Fruit fly (Drosophila melanogaster): ENCODE results near the gene Spn.

Gene Spn

DNA sequence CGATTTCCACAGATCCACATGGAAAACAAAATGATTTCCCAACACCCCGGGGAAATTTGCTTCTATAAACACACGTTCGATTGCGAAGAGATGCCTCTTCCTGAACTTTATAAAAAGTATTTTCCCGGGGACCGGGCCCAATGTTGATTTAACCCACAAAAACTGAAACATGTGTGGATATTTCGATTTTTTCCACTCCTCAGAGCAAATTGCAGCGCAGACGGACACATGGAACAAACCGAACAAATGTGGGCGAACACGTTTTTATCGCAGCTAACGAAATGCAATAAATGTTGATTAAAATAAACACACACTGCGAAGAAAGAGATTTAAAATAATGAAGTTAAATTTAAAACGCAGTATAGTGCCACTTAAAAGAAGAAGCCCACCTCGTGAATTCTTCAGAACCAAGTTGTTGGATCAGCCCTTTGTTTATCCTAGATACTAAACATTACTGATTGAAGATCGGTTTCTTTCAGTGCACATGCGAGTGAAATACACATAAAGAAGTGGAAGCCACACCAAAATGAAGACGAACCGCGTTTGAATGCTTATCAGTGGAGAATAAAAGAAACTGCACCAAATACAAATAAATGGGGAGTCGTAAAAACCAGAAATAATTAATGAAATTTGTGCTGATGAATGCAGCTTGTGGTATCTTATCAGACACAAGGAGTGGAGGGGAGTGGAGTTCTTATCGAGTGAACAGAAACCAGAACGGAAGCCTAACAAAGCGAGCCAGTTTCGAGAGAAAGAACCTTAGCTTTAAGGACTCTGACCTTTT lies 28.9 kb upstream of the Spn start (continued):
- TF ChIP-seq gce (GFP tag; IDR thresholded peaks at IDR 0.05) (peak; percentile 76), vnd (GFP tag; IDR thresholded peaks at IDR 0.05; ENCODE audit: partially characterized antibody) (no peak), CG17612 (GFP tag; IDR thresholded peaks at IDR 0.05) (no peak), NK7.1 (GFP tag; optimal IDR thresholded peaks at IDR 0.05) (peak; percentile 42), CG2678 (tag; optimal IDR thresholded peaks at IDR 0.05) (peak; percentile 86), Atf-2 (GFP tag; optimal IDR thresholded peaks at IDR 0.05) (peak; percentile 76), gro (GFP tag; optimal IDR thresholded peaks at IDR 0.05) (peak; percentile 1), crc (GFP tag; optimal IDR thresholded peaks at IDR 0.05) (peak; percentile 52), insv (GFP tag; optimal IDR thresholded peaks at IDR 0.05) (no peak), slou (GFP tag; optimal IDR thresholded peaks at IDR 0.05) (no peak), CG8944 (GFP tag; optimal IDR thresholded peaks at IDR 0.05) (peak; percentile 77), gsb (GFP tag; IDR thresholded peaks at IDR 0.05) (no peak), Usf (GFP tag; optimal IDR thresholded peaks at IDR 0.05) (no peak), CG12769 (tag; optimal IDR thresholded peaks at IDR 0.05) (peak; percentile 43), Bdp1 (GFP tag; optimal IDR thresholded peaks at IDR 0.05) (peak; percentile 17), Doc3 (GFP tag; IDR thresholded peaks at IDR 0.05; ENCODE audit: partially characterized antibody) (0 out of 3 replicates have a peak, but pooled peaks have one; percentile 24), E2f2 (GFP tag; IDR thresholded peaks at IDR 0.05) (peak; percentile 59; the same call in 1 of the 2 replicates), zfh1 (GFP tag; IDR thresholded peaks at IDR 0.05) (peak; percentile 93), chinmo (GFP tag; IDR thresholded peaks at IDR 0.05; ENCODE audit: partially characterized antibody) (no peak), CG2120 (GFP tag; optimal IDR thresholded peaks at IDR 0.05) (peak; percentile 8), peb (GFP tag; IDR thresholded peaks at IDR 0.05) (peak; percentile 81), CG2116 (GFP tag; optimal IDR thresholded peaks at IDR 0.05) (peak; percentile 13), croc (GFP tag; conservative IDR thresholded peaks at IDR 0.05) (peak; percentile 76), wek (GFP tag; optimal IDR thresholded peaks at IDR 0.05) (peak; percentile 42), CG33213 (GFP tag; optimal IDR thresholded peaks at IDR 0.05) (peak; percentile 82), CG12659 (GFP tag; optimal IDR thresholded peaks at IDR 0.05) (peak; percentile 66), C15 (GFP tag; IDR thresholded peaks at IDR 0.05) (peak; percentile 60; the same call in 1 of the 3 replicates), zen2 (GFP tag; IDR thresholded peaks at IDR 0.05; ENCODE audit: partially characterized antibody) (no peak), dysf (GFP tag; IDR thresholded peaks at IDR 0.05) (peak; percentile 83), dmrt99B (tag; optimal IDR thresholded peaks at IDR 0.05) (peak; percentile 93), Sin3A (optimal IDR thresholded peaks at IDR 0.05) (no peak), Hmx (GFP tag; optimal IDR thresholded peaks at IDR 0.05) (no peak), Hsf (GFP tag; optimal IDR thresholded peaks at IDR 0.05) (peak; percentile 81), Pdp1 (GFP tag; optimal IDR thresholded peaks at IDR 0.05) (peak; percentile 72 to 74), CG1603 (tag; optimal IDR thresholded peaks at IDR 0.05) (peak; percentile 84), HLH54F (GFP tag; optimal IDR thresholded peaks at IDR 0.05) (peak; percentile 34), tll (GFP tag; optimal IDR thresholded peaks at IDR 0.05) (no peak), CG8089 (GFP tag; optimal IDR thresholded peaks at IDR 0.05) (peak; percentile 72), CG11398 (GFP tag; optimal IDR thresholded peaks at IDR 0.05) (peak; percentile 66), Sry-δ (GFP tag; optimal IDR thresholded peaks at IDR 0.05) (peak; percentile 49), CG16815 (GFP tag; optimal IDR thresholded peaks at IDR 0.05) (peak; percentile 15), stwl (tag; optimal IDR thresholded peaks at IDR 0.05) (peak; percentile 2), Xbp1 (GFP tag; optimal IDR thresholded peaks at IDR 0.05) (peak; percentile 85), Rfx (GFP tag; IDR thresholded peaks at IDR 0.05) (peak; percentile 58), esg (GFP tag; conservative IDR thresholded peaks at IDR 0.05) (peak; percentile 81), CG3847 (GFP tag; IDR thresholded peaks at IDR 0.05) (no peak), tx (GFP tag; optimal IDR thresholded peaks at IDR 0.05) (peak; percentile 64), CG10654 (GFP tag; optimal IDR thresholded peaks at IDR 0.05) (peak; percentile 88), ind (GFP tag; optimal IDR thresholded peaks at IDR 0.05) (peak; percentile 82), row (GFP tag; IDR thresholded peaks at IDR 0.05) (peak; percentile 81)
